Fruit fly (Drosophila melanogaster): ENCODE results near the gene Nepl9.

Gene Nepl9

DNA sequence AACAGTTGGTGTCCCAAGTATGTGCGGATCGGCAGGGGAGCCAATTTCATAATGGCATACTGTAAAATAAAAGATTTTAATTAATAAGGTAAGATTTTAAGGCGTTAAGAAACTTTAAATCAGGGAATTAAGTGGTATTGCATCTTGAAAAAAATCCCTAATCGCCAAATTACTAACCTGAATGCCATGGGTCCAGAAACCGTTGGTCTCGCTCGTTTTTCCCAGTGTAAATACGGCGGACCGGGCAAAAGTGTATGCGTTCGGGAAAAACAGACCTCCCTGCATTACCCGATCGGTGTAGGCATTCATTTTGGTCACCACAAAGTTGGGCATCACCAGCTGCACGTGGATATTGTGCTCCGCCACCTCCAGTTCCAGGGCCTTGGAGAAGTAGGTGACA lies 6.3 kb upstream of the Nepl9 start (continued):
- TF ChIP-seq CG4318 (GFP tag; optimal IDR thresholded peaks at IDR 0.05) (no peak), Hr4 (GFP tag; optimal IDR thresholded peaks at IDR 0.05) (peak; percentile 24), dac (GFP tag; optimal IDR thresholded peaks at IDR 0.05) (no peak), CG34406 (GFP tag; optimal IDR thresholded peaks at IDR 0.05) (peak; percentile 35), svp (GFP tag) (peak; percentile 70), ss (GFP tag; optimal IDR thresholded peaks at IDR 0.05) (no peak), eg (GFP tag; IDR thresholded peaks at IDR 0.05) (peak; percentile 48; the same call in 1 of the 3 replicates), acj6 (GFP tag; optimal IDR thresholded peaks at IDR 0.05) (peak; percentile 21), CG8119 (GFP tag; IDR thresholded peaks at IDR 0.05) (peak; percentile 33; the same call in 1 of the 3 replicates), Lpt (GFP tag; optimal IDR thresholded peaks at IDR 0.05) (no peak), CG8632 (GFP tag; optimal IDR thresholded peaks at IDR 0.05) (no peak), CG6792 (GFP tag; optimal IDR thresholded peaks at IDR 0.05) (peak; percentile 3), fkh (GFP tag; optimal IDR thresholded peaks at IDR 0.05) (no peak), CG1621 (tag; optimal IDR thresholded peaks at IDR 0.05) (no peak), fd59A (GFP tag; optimal IDR thresholded peaks at IDR 0.05) (no peak), vri (GFP tag; optimal IDR thresholded peaks at IDR 0.05) (no peak), CG6854 (GFP tag; optimal IDR thresholded peaks at IDR 0.05) (no peak), Eip93F (GFP tag; optimal IDR thresholded peaks at IDR 0.05) (no peak), CG11902 (GFP tag; optimal IDR thresholded peaks at IDR 0.05) (no peak), Sox102F (GFP tag; optimal IDR thresholded peaks at IDR 0.05) (peak; percentile 61)

DNA sequence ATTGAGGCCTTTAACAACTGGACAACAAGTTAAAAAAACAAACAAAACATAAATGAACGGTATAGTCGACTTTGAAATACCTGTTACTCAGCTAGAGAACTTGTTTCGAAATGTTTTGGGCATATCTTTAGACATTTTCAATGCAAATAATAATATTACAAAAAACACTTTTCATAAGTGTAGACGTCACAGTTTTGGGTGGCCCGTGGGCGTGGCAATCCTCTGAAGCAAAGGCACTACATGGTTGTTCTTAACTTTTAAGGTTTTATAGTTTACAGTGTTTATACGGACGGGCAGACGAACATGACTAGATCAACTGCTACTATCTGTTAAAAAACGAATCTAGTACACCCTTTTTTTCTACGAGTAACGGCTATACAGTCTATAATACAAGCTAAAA lies 5.4 kb upstream of the Nepl9 start:
- TF ChIP-seq CG11762 (GFP tag; optimal IDR thresholded peaks at IDR 0.05; ENCODE audit: insufficient read depth) (no peak), pdm3 (GFP tag; optimal IDR thresholded peaks at IDR 0.05) (peak; percentile 54), CG6808 (GFP tag; optimal IDR thresholded peaks at IDR 0.05) (peak; percentile 19), esn (GFP tag; optimal IDR thresholded peaks at IDR 0.05) (peak; percentile 70), CG32006 (GFP tag; optimal IDR thresholded peaks at IDR 0.05) (peak; percentile 66), CG3032 (tag; optimal IDR thresholded peaks at IDR 0.05) (no peak), Ets21C (GFP tag; optimal IDR thresholded peaks at IDR 0.05) (peak; percentile 23), CG6276 (GFP tag; optimal IDR thresholded peaks at IDR 0.05) (no peak), Eip75B (GFP tag; optimal IDR thresholded peaks at IDR 0.05) (peak; percentile 44), Eip78C (GFP tag) (peak; percentile 90), Smox (GFP tag; optimal IDR thresholded peaks at IDR 0.05) (peak; percentile 41), fkh (GFP tag; optimal IDR thresholded peaks at IDR 0.05) (no peak), CG8632 (GFP tag; optimal IDR thresholded peaks at IDR 0.05) (peak; percentile 25), CG11902 (GFP tag; optimal IDR thresholded peaks at IDR 0.05) (peak; percentile 17), dsx (GFP tag; optimal IDR thresholded peaks at IDR 0.05; ENCODE audit: poor library complexity, severe bottlenecking) (no peak), OdsH (GFP tag; optimal IDR thresholded peaks at IDR 0.05) (peak; percentile 11), salr (GFP tag; optimal IDR thresholded peaks at IDR 0.05) (no peak), CG3919 (GFP tag; optimal IDR thresholded peaks at IDR 0.05) (no peak), spab (GFP tag; optimal IDR thresholded peaks at IDR 0.05) (peak; percentile 10), Sox15 (GFP tag; optimal IDR thresholded peaks at IDR 0.05) (no peak), Sox14 (GFP tag; optimal IDR thresholded peaks at IDR 0.05) (peak; percentile 33), CG6163 (GFP tag; IDR thresholded peaks at IDR 0.05) (no peak), Eip93F (GFP tag; optimal IDR thresholded peaks at IDR 0.05) (no peak), CG31627 (GFP tag; optimal IDR thresholded peaks at IDR 0.05) (peak; percentile 48), CG6854 (GFP tag; optimal IDR thresholded peaks at IDR 0.05) (no peak), ss (GFP tag; optimal IDR thresholded peaks at IDR 0.05) (no peak), eg (GFP tag; IDR thresholded peaks at IDR 0.05) (no peak), Gug (GFP tag; IDR thresholded peaks at IDR 0.05) (no peak), lz (GFP tag; optimal IDR thresholded peaks at IDR 0.05) (peak; percentile 46), achi (GFP tag; optimal IDR thresholded peaks at IDR 0.05) (peak; percentile 42), topi (GFP tag; optimal IDR thresholded peaks at IDR 0.05) (peak; percentile 47), CG15336 (GFP tag; IDR thresholded peaks at IDR 0.05) (no peak), Hr39 (GFP tag; optimal IDR thresholded peaks at IDR 0.05) (peak; percentile 52), CG1621 (tag; optimal IDR thresholded peaks at IDR 0.05) (no peak), acj6 (GFP tag; optimal IDR thresholded peaks at IDR 0.05) (peak; percentile 44), net (GFP tag; optimal IDR thresholded peaks at IDR 0.05) (peak; percentile 29), CG34406 (GFP tag; optimal IDR thresholded peaks at IDR 0.05) (peak; percentile 42), cyc (GFP tag; optimal IDR thresholded peaks at IDR 0.05) (peak; percentile 11), CG4318 (GFP tag; optimal IDR thresholded peaks at IDR 0.05) (no peak), CG9139 (GFP tag; optimal IDR thresholded peaks at IDR 0.05) (no peak), fd59A (GFP tag; optimal IDR thresholded peaks at IDR 0.05) (no peak), Sox102F (GFP tag; optimal IDR thresholded peaks at IDR 0.05) (peak; percentile 60)
